Worm (Caenorhabditis elegans) whole organism, young adult: ENCODE results near the gene F49E10.4.

Experiments
- B0035.1 ChIP-seq: sonication (generic microtip); optimal IDR thresholded peaks from 2 replicates; lab custom pipeline; 2016; ENCODE audit warnings: missing genetic modification characterization, mild to moderate bottlenecking, missing compliant biosample characterization, missing genotype, missing genetic modification reagents
- B0336.3 ChIP-seq: fragments of 200-800 bp; sonication (Bioruptor generic); IDR thresholded peaks from 2 replicates; pipeline ENCODE4 v1.3.6; 2022; ENCODE audit warnings: missing genetic modification characterization, missing compliant biosample characterization
- D2030.7 ChIP-seq: fragments of 200-800 bp; sonication (Bioruptor generic); IDR thresholded peaks from 2 replicates; pipeline ENCODE4 v1.3.6; 2022; ENCODE audit warnings: missing genetic modification reagents, missing genetic modification characterization, missing compliant biosample characterization
- F10E7.11 ChIP-seq: sonication (generic microtip); optimal IDR thresholded peaks from 2 replicates; lab custom pipeline; 2017; ENCODE audit warnings: mild to moderate bottlenecking, missing genetic modification characterization, moderate library complexity, missing compliant biosample characterization
- F39B2.1 ChIP-seq: fragments of 200-800 bp; sonication (Bioruptor generic); IDR thresholded peaks from 2 replicates; pipeline ENCODE4 v1.3.6; 2022; ENCODE audit warnings: missing genetic modification reagents, missing genetic modification characterization, missing compliant biosample characterization
- F55B11.4 ChIP-seq: sonication (generic microtip); optimal IDR thresholded peaks from 2 replicates; lab custom pipeline; 2016; ENCODE audit warnings: missing compliant biosample characterization, missing genetic modification characterization, borderline replicate concordance; ENCODE audit not compliant: insufficient read depth
- F57C9.4 ChIP-seq: sonication (generic microtip); optimal IDR thresholded peaks from 2 replicates; lab custom pipeline; 2017; ENCODE audit warnings: mild to moderate bottlenecking, missing genetic modification characterization, missing compliant biosample characterization
- K11D2.4 ChIP-seq: fragments of 200-800 bp; sonication (Bioruptor generic); IDR thresholded peaks from 2 replicates; pipeline ENCODE4 v1.3.6; 2022; ENCODE audit warnings: missing genetic modification reagents, missing genetic modification characterization, missing compliant biosample characterization
- akir-1 ChIP-seq: fragments of 200-800 bp; sonication (Bioruptor generic); optimal IDR thresholded peaks from 2 replicates; lab custom pipeline; 2018; ENCODE audit warnings: mild to moderate bottlenecking, missing genetic modification characterization, moderate library complexity, missing compliant biosample characterization
- aptf-3 ChIP-seq: fragments of 200-800 bp; sonication (Bioruptor generic); IDR thresholded peaks from 2 replicates; pipeline ENCODE4 v1.3.6; 2022; ENCODE audit warnings: missing genetic modification characterization, missing compliant biosample characterization
- attf-3 ChIP-seq: fragments of 200-800 bp; sonication (Bioruptor generic); conservative IDR thresholded peaks from 2 replicates; pipeline ENCODE4 v1.3.6; 2022; ENCODE audit warnings: missing genetic modification reagents, missing genetic modification characterization, missing compliant biosample characterization
- attf-6 ChIP-seq: fragments of 200-800 bp; sonication (Bioruptor generic); IDR thresholded peaks from 2 replicates; pipeline ENCODE4 v1.3.6; 2022; ENCODE audit warnings: missing genetic modification reagents, missing genetic modification characterization, missing compliant biosample characterization
- bed-1 ChIP-seq: fragments of 200-800 bp; sonication (Bioruptor generic); IDR thresholded peaks from 2 replicates; pipeline ENCODE4 v1.3.6; 2022; ENCODE audit warnings: missing genetic modification reagents, missing genetic modification characterization, missing compliant biosample characterization
- bed-2 ChIP-seq: fragments of 200-800 bp; sonication (Bioruptor generic); IDR thresholded peaks from 2 replicates; pipeline ENCODE4 v1.3.6; 2022; ENCODE audit warnings: missing genetic modification reagents, missing genetic modification characterization, missing compliant biosample characterization
- ccch-3 ChIP-seq: fragments of 200-800 bp; sonication (Bioruptor generic); optimal IDR thresholded peaks from 2 replicates; lab custom pipeline; 2018; ENCODE audit warnings: mild to moderate bottlenecking, missing genetic modification characterization, missing compliant biosample characterization
- cebp-1 ChIP-seq, 2 experiments: fragments of 200-800 bp in 1 of 2; sonication (Bioruptor generic) in 1 of 2; sonication (generic microtip) in 1 of 2; IDR thresholded peaks in 1 of 2; optimal IDR thresholded peaks in 1 of 2; 2 replicates each; pipeline versions ENCODE4 v1.3.6 to Lab custom; 2017 to 2022; ENCODE audit warnings: missing compliant biosample characterization in 2 of 2, missing genetic modification characterization in 2 of 2, mild to moderate bottlenecking in 1 of 2, missing genetic modification reagents in 1 of 2, moderate library complexity in 1 of 2
- ceh-100 ChIP-seq: fragments of 200-800 bp; sonication (Bioruptor generic); IDR thresholded peaks from 2 replicates; pipeline ENCODE4 v1.3.6; 2022; ENCODE audit warnings: missing genetic modification reagents, missing genetic modification characterization, missing compliant biosample characterization
- ceh-40 ChIP-seq: fragments of 200-800 bp; sonication (Bioruptor generic); IDR thresholded peaks from 2 replicates; pipeline ENCODE4 v1.3.6; 2022; ENCODE audit warnings: missing genetic modification characterization, missing compliant biosample characterization
- ceh-91 ChIP-seq: fragments of 200-800 bp; sonication (Bioruptor generic); IDR thresholded peaks from 2 replicates; pipeline ENCODE4 v1.3.6; 2022; ENCODE audit warnings: missing genetic modification reagents, missing genetic modification characterization, missing compliant biosample characterization
- die-1 ChIP-seq: sonication (generic microtip); optimal IDR thresholded peaks from 2 replicates; lab custom pipeline; 2016; ENCODE audit warnings: missing genotype, mild to moderate bottlenecking, missing genetic modification characterization, missing compliant biosample characterization
- dox-1 ChIP-seq: fragments of 200-800 bp; sonication (Bioruptor generic); IDR thresholded peaks from 2 replicates; pipeline ENCODE4 v1.3.6; 2022; ENCODE audit warnings: missing genetic modification reagents, missing genetic modification characterization, missing compliant biosample characterization
- dpl-1 ChIP-seq: fragments of 150-350 bp; optimal IDR thresholded peaks from 2 replicates; lab custom pipeline; 2014; ENCODE audit warnings: missing biosample characterization, missing genetic modification reagents, missing genetic modification characterization
- egl-44 ChIP-seq: fragments of 200-800 bp; sonication (Bioruptor generic); IDR thresholded peaks from 2 replicates; pipeline ENCODE4 v1.3.6; 2022; ENCODE audit warnings: missing genetic modification reagents, missing genetic modification characterization, missing compliant biosample characterization
- ekl-4 ChIP-seq: fragments of 200-800 bp; sonication (Bioruptor generic); IDR thresholded peaks from 2 replicates; pipeline ENCODE4 v1.3.6; 2022; ENCODE audit warnings: missing genetic modification reagents, missing genetic modification characterization, missing compliant biosample characterization
- hlh-12 ChIP-seq: sonication (generic microtip); optimal IDR thresholded peaks from 2 replicates; lab custom pipeline; 2016; ENCODE audit warnings: missing genetic modification characterization, missing compliant biosample characterization
- hlh-26 ChIP-seq: fragments of 200-800 bp; sonication (Bioruptor generic); conservative IDR thresholded peaks from 2 replicates; pipeline ENCODE4 v1.3.6; 2022; ENCODE audit warnings: missing genetic modification reagents, missing genetic modification characterization, missing compliant biosample characterization
- hmg-20 ChIP-seq: fragments of 200-800 bp; sonication (Bioruptor generic); IDR thresholded peaks from 2 replicates; pipeline ENCODE4 v1.3.6; 2022; ENCODE audit warnings: missing genetic modification reagents, missing genetic modification characterization, missing compliant biosample characterization
- lag-1 ChIP-seq: fragments of 200-800 bp; sonication (Bioruptor generic); IDR thresholded peaks from 2 replicates; pipeline ENCODE4 v1.3.6; 2022; ENCODE audit warnings: missing genetic modification reagents, missing genetic modification characterization, missing compliant biosample characterization
- lin-54 ChIP-seq: fragments of 200-800 bp; sonication (Bioruptor generic); optimal IDR thresholded peaks from 2 replicates; lab custom pipeline; 2018; ENCODE audit warnings: mild to moderate bottlenecking, missing genetic modification characterization, missing compliant biosample characterization
- lir-1 ChIP-seq: fragments of 200-800 bp; sonication (Bioruptor generic); conservative IDR thresholded peaks from 2 replicates; pipeline ENCODE4 v1.3.6; 2022; ENCODE audit warnings: missing genetic modification reagents, missing genetic modification characterization, missing compliant biosample characterization
- lsy-27 ChIP-seq: sonication (generic microtip); optimal IDR thresholded peaks from 2 replicates; lab custom pipeline; 2017; ENCODE audit warnings: missing genetic modification characterization, mild to moderate bottlenecking, missing compliant biosample characterization, antibody characterized with exemption, missing genotype, borderline replicate concordance; ENCODE audit not compliant: insufficient read depth
- madf-10 ChIP-seq: sonication (generic microtip); optimal IDR thresholded peaks from 2 replicates; lab custom pipeline; 2016; ENCODE audit warnings: mild to moderate bottlenecking, missing genetic modification characterization, missing compliant biosample characterization
- madf-3 ChIP-seq: fragments of 200-800 bp; sonication (Bioruptor generic); IDR thresholded peaks from 2 replicates; pipeline ENCODE4 v1.3.6; 2022; ENCODE audit warnings: missing genetic modification reagents, missing genetic modification characterization, missing compliant biosample characterization
- madf-6 ChIP-seq: fragments of 200-800 bp; sonication (Bioruptor generic); IDR thresholded peaks from 2 replicates; pipeline ENCODE4 v1.3.6; 2022; ENCODE audit warnings: missing genetic modification reagents, missing genetic modification characterization, missing compliant biosample characterization
- mcd-1 ChIP-seq: fragments of 200-800 bp; sonication (Bioruptor generic); IDR thresholded peaks from 2 replicates; pipeline ENCODE4 v1.3.6; 2022; ENCODE audit warnings: missing genetic modification reagents, missing genetic modification characterization, missing compliant biosample characterization
- nhr-27 ChIP-seq: fragments of 200-800 bp; sonication (Bioruptor generic); optimal IDR thresholded peaks from 2 replicates; lab custom pipeline; 2018; ENCODE audit warnings: mild to moderate bottlenecking, missing genetic modification characterization, moderate library complexity, missing compliant biosample characterization
- rcor-1 ChIP-seq: fragments of 200-800 bp; sonication (Bioruptor generic); IDR thresholded peaks from 2 replicates; pipeline ENCODE4 v1.3.6; 2022; ENCODE audit warnings: missing genetic modification reagents, missing genetic modification characterization, missing compliant biosample characterization
- repo-1 ChIP-seq: sonication (generic microtip); optimal IDR thresholded peaks from 2 replicates; lab custom pipeline; 2017; ENCODE audit warnings: mild to moderate bottlenecking, missing genetic modification characterization, missing compliant biosample characterization
- sdz-38 ChIP-seq: sonication (generic microtip); optimal IDR thresholded peaks from 2 replicates; lab custom pipeline; 2016; ENCODE audit warnings: missing genotype, missing genetic modification characterization, missing compliant biosample characterization
- snpc-4 ChIP-seq, 5 experiments: fragments of 150-350 bp in 1 of 5; sonication (generic microtip) in 4 of 5; optimal IDR thresholded peaks; 2 replicates each; lab custom pipeline; 2014 to 2018; ENCODE audit warnings: missing genetic modification characterization in 5 of 5, missing biosample characterization in 3 of 5, antibody characterized with exemption in 2 of 5, mild to moderate bottlenecking in 2 of 5, missing compliant biosample characterization in 2 of 5, missing genotype in 2 of 5, moderate library complexity in 2 of 5, missing genetic modification reagents in 1 of 5
- sptf-2 ChIP-seq: fragments of 200-800 bp; sonication (Bioruptor generic); optimal IDR thresholded peaks from 2 replicates; lab custom pipeline; 2018; ENCODE audit warnings: mild to moderate bottlenecking, missing genetic modification characterization, missing compliant biosample characterization
- tbp1 ChIP-seq: fragments of 200-800 bp; sonication (Bioruptor generic); optimal IDR thresholded peaks from 2 replicates; lab custom pipeline; 2018; ENCODE audit warnings: mild to moderate bottlenecking, missing genetic modification characterization, missing compliant biosample characterization
- tlf-1 ChIP-seq: fragments of 200-800 bp; sonication (Bioruptor generic); optimal IDR thresholded peaks from 2 replicates; lab custom pipeline; 2018; ENCODE audit warnings: mild to moderate bottlenecking, missing genetic modification characterization, missing compliant biosample characterization
- unc-62 ChIP-seq: fragments of 150-350 bp; optimal IDR thresholded peaks from 2 replicates; lab custom pipeline; 2014; ENCODE audit warnings: missing biosample characterization, missing genetic modification reagents, missing genetic modification characterization
- xnd-1 ChIP-seq: sonication (generic microtip); optimal IDR thresholded peaks from 2 replicates; lab custom pipeline; 2016; ENCODE audit warnings: missing genotype, missing genetic modification reagents, missing genetic modification characterization, missing compliant biosample characterization
- ztf-26 ChIP-seq: sonication (generic microtip); optimal IDR thresholded peaks from 2 replicates; lab custom pipeline; 2017; ENCODE audit warnings: missing genetic modification characterization, missing compliant biosample characterization

F49E10.4 gene

DNA sequence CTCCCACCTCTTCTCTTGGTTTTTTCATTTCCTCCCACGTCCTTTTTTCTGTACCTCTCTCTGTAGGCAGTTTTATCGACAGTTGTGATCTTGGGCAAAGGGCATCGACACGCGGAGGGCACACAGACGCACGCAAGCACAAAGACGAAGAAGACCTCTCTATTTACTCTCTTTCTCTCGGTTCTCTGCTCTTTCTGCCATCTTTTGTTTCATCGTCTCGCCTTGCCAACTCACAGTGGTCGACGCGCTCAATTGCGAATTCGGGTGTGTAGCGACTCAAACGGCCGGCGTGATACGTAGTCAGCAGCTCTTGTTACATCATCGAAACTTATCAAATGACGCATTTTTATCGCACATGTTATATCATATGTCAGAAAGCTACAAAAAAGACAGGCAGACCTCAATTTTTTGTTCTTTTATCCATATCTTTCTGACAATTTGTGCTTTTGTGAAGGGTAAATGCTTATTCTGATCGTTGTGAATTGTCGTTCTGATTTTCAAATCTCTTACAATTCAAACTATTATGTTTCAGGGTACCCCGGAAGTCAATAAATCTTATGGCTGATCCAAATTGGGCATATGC, 34.5 kb upstream of the F49E10.4 start, which contains the start of gene puf-9 (continued):
- TF ChIP-seq hlh-26 (GFP tag; lab: Robert Waterston, UW) (no peak), B0336.3 (GFP tag; lab: Robert Waterston, UW) (peak; percentile 97), B0035.1 (peak; percentile 82), F10E7.11 (tag; lab: Kevin White, UChicago) (no peak), hlh-12 (no peak), bed-1 (GFP tag; lab: Robert Waterston, UW) (0 out of 2 replicates have a peak, but pooled peaks have one; percentile 54), F39B2.1 (0 out of 2 replicates have a peak, but pooled peaks have one; percentile 44), tlf-1 (GFP tag; lab: Kevin White, UChicago) (peak; percentile 94), attf-3 (GFP tag; lab: Robert Waterston, UW) (peak; percentile 61), madf-10 (tag; lab: Kevin White, UChicago) (peak; percentile 93), sptf-2 (GFP tag; lab: Kevin White, UChicago) (no peak), F55B11.4 (tag; lab: Kevin White, UChicago) (no peak), ceh-100 (peak; percentile 56), F57C9.4 (tag; lab: Kevin White, UChicago) (peak; percentile 59), ceh-40 (GFP tag; lab: Robert Waterston, UW) (0 out of 2 replicates have a peak, but pooled peaks have one; percentile 28), aptf-3 (GFP tag; lab: Robert Waterston, UW) (no peak), lin-54 (GFP tag; lab: Kevin White, UChicago) (peak; percentile 82), attf-6 (GFP tag; lab: Robert Waterston, UW) (no peak), bed-2 (GFP tag; lab: Robert Waterston, UW) (peak; percentile 70; the same call in 1 of the 2 replicates), mcd-1 (peak; percentile 99), repo-1 (tag; lab: Kevin White, UChicago) (peak; percentile 78), ceh-91 (GFP tag; lab: Robert Waterston, UW) (no peak), lsy-27 (tag; lab: Kevin White, UChicago) (no peak), dpl-1 (GFP tag; lab: Kevin White, UChicago) (peak; percentile 32), K11D2.4 (GFP tag; lab: Robert Waterston, UW) (peak; percentile 97), tbp1 (GFP tag; lab: Kevin White, UChicago) (peak; percentile 76), hmg-20 (GFP tag; lab: Robert Waterston, UW) (peak; percentile 61; the same call in 1 of the 2 replicates), lag-1 (GFP tag; lab: Robert Waterston, UW) (no peak), madf-3 (GFP tag; lab: Robert Waterston, UW) (peak; percentile 89), ccch-3 (no peak), lir-1 (GFP tag; lab: Robert Waterston, UW) (peak; percentile 95), xnd-1 (tag; lab: Kevin White, UChicago) (no peak), madf-6 (GFP tag; lab: Robert Waterston, UW) (peak; percentile 47), sdz-38 (tag; lab: Kevin White, UChicago) (no peak), die-1 (tag; lab: Kevin White, UChicago) (peak; percentile 61), nhr-27 (tag; lab: Kevin White, UChicago) (peak; percentile 47), akir-1 (GFP tag; lab: Kevin White, UChicago) (peak; percentile 11), D2030.7 (GFP tag; lab: Robert Waterston, UW) (no peak), snpc-4 (GFP tag; optimal IDR thresholded peaks at IDR 0.05; lab: Kevin White, UChicago) (peak; percentile 37), snpc-4 (tag; optimal IDR thresholded peaks at IDR 0.05; lab: Kevin White, UChicago) (peak; percentile 79 to 87 (median 82)), unc-62 (GFP tag; lab: Kevin White, UChicago) (peak; percentile 95), cebp-1 (GFP tag; IDR thresholded peaks at IDR 0.05; lab: Robert Waterston, UW) (peak; percentile 90), cebp-1 (tag; optimal IDR thresholded peaks at IDR 0.05; lab: Kevin White, UChicago) (peak; percentile 96), egl-44 (GFP tag; lab: Robert Waterston, UW) (peak; percentile 89), rcor-1 (GFP tag; lab: Robert Waterston, UW) (peak; percentile 83), dox-1 (GFP tag; lab: Robert Waterston, UW) (peak; percentile 95), ekl-4 (peak; percentile 93), ztf-26 (tag; lab: Kevin White, UChicago) (peak; percentile 96)
